Worm (Caenorhabditis elegans) whole organism, L4/young adult: ENCODE data around the gene ctl-3.

Experiments
- W03F9.2 ChIP-seq: fragments of 150-350 bp; optimal IDR thresholded peaks from 2 replicates; lab custom pipeline; 2014; ENCODE audit warnings: missing biosample characterization, missing genetic modification characterization
- dao-5 ChIP-seq: sonication (generic microtip); optimal IDR thresholded peaks from 2 replicates; lab custom pipeline; 2016; ENCODE audit warnings: missing genotype, missing genetic modification characterization, moderate library complexity, missing compliant biosample characterization
- him-1 ChIP-seq: sonication (generic microtip); optimal IDR thresholded peaks from 2 replicates; lab custom pipeline; 2016; ENCODE audit warnings: missing genotype, missing genetic modification reagents, missing genetic modification characterization, missing compliant biosample characterization

DNA sequence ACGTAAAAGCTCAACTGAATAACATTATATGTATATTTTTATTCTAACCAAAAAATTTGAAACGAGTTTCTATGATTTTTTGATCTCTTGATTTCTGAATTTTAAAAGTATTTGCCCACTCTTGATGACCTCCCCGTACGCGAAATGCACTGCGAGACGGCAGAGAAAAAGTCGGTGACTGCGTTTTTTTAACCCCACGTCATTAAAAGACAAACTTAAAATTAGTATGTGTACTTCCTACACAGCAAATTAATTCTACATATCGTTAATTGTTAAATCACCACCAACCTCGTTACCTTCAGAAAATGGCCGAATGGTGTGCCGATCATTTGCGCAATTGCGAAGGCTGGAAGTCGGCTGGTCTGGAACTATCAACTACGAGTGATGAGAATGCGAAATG, 18.1 kb downstream of the ctl-3 start, which contains the start of gene Y54G11A.4:
- TF ChIP-seq dao-5 (tag; lab: Kevin White, UChicago) (no peak), W03F9.2 (tag; lab: Kevin White, UChicago) (no peak), him-1 (no peak)
